Worm (Caenorhabditis elegans): ENCODE data around the gene F13A2.1.

ce11 chrV:4396257-4396656 lies 14.1 kb upstream of the F13A2.1 start, which contains the start of gene F13A2.3:
- TF ChIP-seq ccch-3 (GFP tag; optimal IDR thresholded peaks at IDR 0.05) (no peak), attf-5 (GFP tag; optimal IDR thresholded peaks at IDR 0.05) (no peak), lsy-27 (tag; optimal IDR thresholded peaks at IDR 0.05; ENCODE audit: borderline replicate concordance, insufficient read depth) (no peak), repo-1 (tag; optimal IDR thresholded peaks at IDR 0.05) (no peak), let-526 (GFP tag; IDR thresholded peaks at IDR 0.05) (no peak), ceh-40 (GFP tag; IDR thresholded peaks at IDR 0.05) (no peak), bed-2 (GFP tag; IDR thresholded peaks at IDR 0.05) (no peak), ztf-22 (GFP tag; optimal IDR thresholded peaks at IDR 0.05) (no peak)

All from whole organism, young adult.